Fruit fly (Drosophila melanogaster) whole organism, pupa: ENCODE measurements around the gene CG10973.

ENCODE experiments used
- CG12605 ChIP-seq: fragments of 200-800 bp; sonication (Bioruptor generic); IDR thresholded peaks from 2 replicates; pipeline ENCODE4 v1.3.6; 2022; ENCODE audit warnings: missing biosample characterization, missing genetic modification characterization
- CG15710 ChIP-seq: fragments of 200-800 bp; sonication (Bioruptor generic); optimal IDR thresholded peaks from 2 replicates; lab custom pipeline; 2018; ENCODE audit warnings: missing biosample characterization, mild to moderate bottlenecking, missing genetic modification characterization, moderate library complexity
- CG17806 ChIP-seq: fragments of 200-800 bp; sonication (Bioruptor generic); optimal IDR thresholded peaks from 2 replicates; lab custom pipeline; 2018; ENCODE audit warnings: missing biosample characterization, mild to moderate bottlenecking, missing genetic modification characterization, moderate library complexity
- CG32121 ChIP-seq: fragments of 200-800 bp; sonication (Bioruptor generic); IDR thresholded peaks from 2 replicates; pipeline ENCODE4 v1.3.6; 2022; ENCODE audit warnings: missing biosample characterization, missing genetic modification characterization
- CG34367 ChIP-seq: fragments of 200-800 bp; sonication (Bioruptor generic); optimal IDR thresholded peaks from 2 replicates; lab custom pipeline; 2018; ENCODE audit warnings: missing biosample characterization, mild to moderate bottlenecking, missing genetic modification characterization
- CG8159 ChIP-seq: fragments of 200-800 bp; sonication (Bioruptor generic); optimal IDR thresholded peaks from 3 replicates; lab custom pipeline; 2018; ENCODE audit warnings: missing biosample characterization, mild to moderate bottlenecking, missing genetic modification characterization, moderate library complexity
- CG9948 ChIP-seq: fragments of 200-800 bp; sonication (Bioruptor generic); optimal IDR thresholded peaks from 2 replicates; lab custom pipeline; 2018; ENCODE audit warnings: missing biosample characterization, mild to moderate bottlenecking, missing genetic modification characterization, moderate library complexity
- EcR ChIP-seq: fragments of 200-800 bp; sonication (Bioruptor generic); optimal IDR thresholded peaks from 3 replicates; lab custom pipeline; 2019; ENCODE audit warnings: missing biosample characterization, missing genetic modification characterization, mild to moderate bottlenecking, moderate library complexity, missing genetic modification reagents
- Ets98B ChIP-seq: fragments of 200-800 bp; sonication (Bioruptor generic); IDR thresholded peaks from 2 replicates; pipeline ENCODE4 v1.3.6; 2022; ENCODE audit warnings: missing biosample characterization, missing genetic modification characterization
- Pif1A ChIP-seq: fragments of 200-800 bp; sonication (Bioruptor generic); optimal IDR thresholded peaks from 3 replicates; lab custom pipeline; 2016; ENCODE audit warnings: missing biosample characterization, missing genetic modification characterization
- Pif1B ChIP-seq: fragments of 200-800 bp; sonication (Bioruptor generic); optimal IDR thresholded peaks from 3 replicates; lab custom pipeline; 2016; ENCODE audit warnings: missing biosample characterization, missing genetic modification characterization
- fd96Ca ChIP-seq: fragments of 200-800 bp; sonication (Bioruptor generic); IDR thresholded peaks from 3 replicates; pipeline ENCODE4 v1.3.6; 2022; ENCODE audit warnings: missing biosample characterization, missing genetic modification characterization
- gl ChIP-seq: fragments of 200-800 bp; sonication (Bioruptor generic); optimal IDR thresholded peaks from 2 replicates; lab custom pipeline; 2018; ENCODE audit warnings: missing biosample characterization, mild to moderate bottlenecking, missing genetic modification characterization
- rn ChIP-seq: fragments of 200-800 bp; sonication (Bioruptor generic); IDR thresholded peaks from 2 replicates; pipeline ENCODE4 v1.3.6; 2022; ENCODE audit warnings: missing biosample characterization, missing genetic modification characterization

DNA sequence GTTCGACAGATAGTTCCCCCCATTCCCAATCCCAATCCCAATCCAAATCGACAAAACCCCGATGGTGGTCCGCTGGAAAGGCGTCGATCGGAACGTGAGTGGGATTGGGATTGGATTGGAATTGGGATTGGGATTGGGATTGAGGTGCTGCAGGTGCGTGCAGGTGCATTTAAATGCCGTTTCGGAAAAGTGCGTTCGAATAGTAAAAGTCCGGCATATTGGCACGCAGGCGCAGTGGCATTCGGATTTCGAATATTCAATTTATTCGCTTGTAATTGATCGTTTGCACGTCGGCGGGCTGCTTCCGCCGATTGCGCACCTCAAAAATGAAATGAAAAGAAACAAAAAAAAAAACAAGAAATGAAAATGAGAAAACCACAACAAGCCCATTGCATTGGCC lies 49.2 kb downstream of the CG10973 start:
- TF ChIP-seq Pif1A (GFP tag; lab: Kevin White, UChicago) (no peak), rn (GFP tag; lab: Robert Waterston, UW) (no peak), EcR (GFP tag; lab: Kevin White, UChicago) (no peak), gl (tag; lab: Kevin White, UChicago) (no peak), CG12605 (no peak), Pif1B (no peak), CG9948 (no peak), CG17806 (tag; lab: Kevin White, UChicago) (no peak), CG32121 (GFP tag; lab: Robert Waterston, UW) (no peak), Ets98B (GFP tag; lab: Robert Waterston, UW) (no peak), CG34367 (no peak), CG15710 (tag; lab: Kevin White, UChicago) (no peak), fd96Ca (GFP tag; lab: Robert Waterston, UW) (no peak), CG8159 (tag; lab: Kevin White, UChicago) (no peak)
